Worm (Caenorhabditis elegans): ENCODE data around the gene F14D7.14.

DNA sequence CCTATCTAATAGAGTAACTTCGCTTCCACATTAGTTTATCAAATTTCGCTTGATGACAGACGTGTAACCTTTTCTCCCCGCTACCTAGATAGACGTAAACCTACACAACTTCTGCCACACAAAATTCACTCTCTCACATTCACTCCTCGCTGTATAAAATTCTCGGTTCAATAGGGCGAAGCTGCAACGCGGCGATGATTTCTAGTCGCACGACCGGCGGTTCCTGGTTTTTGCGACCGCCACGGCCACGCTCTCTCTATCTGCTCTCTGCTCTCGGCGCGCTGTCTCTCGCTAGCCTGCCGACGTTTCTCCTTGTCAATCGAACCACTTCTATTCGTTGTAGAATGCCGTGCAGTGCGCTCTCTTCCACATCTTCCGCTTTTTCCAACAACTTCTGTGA, 41.2 kb downstream of the F14D7.14 start:
- TF ChIP-seq ets-5 (GFP tag; IDR thresholded peaks at IDR 0.05) (no peak), blmp-1 (tag; optimal IDR thresholded peaks at IDR 0.05) (peak; percentile 64), fkh-8 (tag; optimal IDR thresholded peaks at IDR 0.05) (peak; percentile 89), lin-39 (tag; optimal IDR thresholded peaks at IDR 0.05) (no peak), unc-62 (GFP tag; optimal IDR thresholded peaks at IDR 0.05) (no peak), nhr-90 (tag; optimal IDR thresholded peaks at IDR 0.05; ENCODE audit: poor library complexity) (peak; percentile 45), egl-13 (tag; optimal IDR thresholded peaks at IDR 0.05) (peak; percentile 67), zag-1 (tag; optimal IDR thresholded peaks at IDR 0.05) (no peak), ztf-4 (tag; optimal IDR thresholded peaks at IDR 0.05) (no peak), elt-2 (tag; optimal IDR thresholded peaks at IDR 0.05) (peak; percentile 8), rnt-1 (tag; optimal IDR thresholded peaks at IDR 0.05) (peak; percentile 73), ces-1 (GFP tag; optimal IDR thresholded peaks at IDR 0.05) (no peak), ztf-11 (tag; optimal IDR thresholded peaks at IDR 0.05) (no peak), alr-1 (tag; optimal IDR thresholded peaks at IDR 0.05; ENCODE audit: borderline replicate concordance) (no peak)

Data from whole organism, L1 larva.